Fruit fly (Drosophila melanogaster) whole organism, embryonic: Measurements from ENCODE around the gene Nost.

Experiments
- Abd-B ChIP-seq: fragments of 200-800 bp; sonication (Bioruptor generic); optimal IDR thresholded peaks from 2 replicates; lab custom pipeline; 2018; ENCODE audit warnings: missing biosample characterization, mild to moderate bottlenecking, missing genetic modification characterization, moderate library complexity
- Bgb ChIP-seq: fragments of 200-800 bp; sonication (Bioruptor generic); IDR thresholded peaks from 2 replicates; pipeline ENCODE4 v1.3.6; 2022; ENCODE audit warnings: missing biosample characterization, missing genetic modification characterization; ENCODE audit not compliant: partially characterized antibody
- BtbVII ChIP-seq: fragments of 200-800 bp; sonication (Bioruptor generic); optimal IDR thresholded peaks from 3 replicates; lab custom pipeline; 2017; ENCODE audit warnings: missing biosample characterization, mild to moderate bottlenecking, missing genetic modification characterization
- CG10321 ChIP-seq: fragments of 200-800 bp; sonication (Bioruptor generic); IDR thresholded peaks from 2 replicates; pipeline ENCODE4 v1.3.6; 2022; ENCODE audit warnings: missing biosample characterization, missing genetic modification characterization
- CG11085 ChIP-seq: fragments of 200-800 bp; sonication (Bioruptor generic); IDR thresholded peaks from 2 replicates; pipeline ENCODE4 v1.3.6; 2022; ENCODE audit warnings: missing biosample characterization, missing genetic modification characterization
- CG11093 ChIP-seq: fragments of 200-800 bp; sonication (Bioruptor generic); IDR thresholded peaks from 3 replicates; pipeline ENCODE4 v1.3.6; 2022; ENCODE audit warnings: missing biosample characterization, missing genetic modification characterization
- CG14965 ChIP-seq: fragments of 200-800 bp; sonication (Bioruptor generic); optimal IDR thresholded peaks from 2 replicates; lab custom pipeline; 2016; ENCODE audit warnings: missing biosample characterization, missing genetic modification characterization, borderline replicate concordance
- CG18476 ChIP-seq: fragments of 200-800 bp; sonication (Bioruptor generic); optimal IDR thresholded peaks from 2 replicates; lab custom pipeline; 2016; ENCODE audit warnings: missing biosample characterization, mild to moderate bottlenecking, missing genetic modification characterization
- CG18764 ChIP-seq: fragments of 200-800 bp; sonication (Bioruptor generic); optimal IDR thresholded peaks from 3 replicates; lab custom pipeline; 2016; ENCODE audit warnings: missing biosample characterization, missing genetic modification characterization
- CG2129 ChIP-seq: fragments of 200-800 bp; sonication (Bioruptor generic); IDR thresholded peaks from 2 replicates; pipeline ENCODE4 v1.3.6; 2022; ENCODE audit warnings: missing biosample characterization, missing genetic modification characterization; ENCODE audit not compliant: partially characterized antibody
- CG43689 ChIP-seq: fragments of 200-800 bp; sonication (Bioruptor generic); IDR thresholded peaks from 2 replicates; pipeline ENCODE4 v1.3.6; 2022; ENCODE audit warnings: missing biosample characterization, missing genetic modification characterization
- CG7928 ChIP-seq: fragments of 200-800 bp; sonication (Bioruptor generic); optimal IDR thresholded peaks from 2 replicates; lab custom pipeline; 2017; ENCODE audit warnings: missing biosample characterization, mild to moderate bottlenecking, missing genetic modification characterization
- CG8281 ChIP-seq: fragments of 200-800 bp; sonication (Bioruptor generic); optimal IDR thresholded peaks from 2 replicates; lab custom pipeline; 2018; ENCODE audit warnings: missing biosample characterization, mild to moderate bottlenecking, missing genetic modification characterization, moderate library complexity
- CG9797 ChIP-seq: fragments of 200-800 bp; sonication (Bioruptor generic); optimal IDR thresholded peaks from 3 replicates; lab custom pipeline; 2018; ENCODE audit warnings: missing biosample characterization, mild to moderate bottlenecking, missing genetic modification characterization
- CoRest ChIP-seq: fragments of 200-800 bp; sonication (Bioruptor generic); optimal IDR thresholded peaks from 3 replicates; lab custom pipeline; 2018; ENCODE audit warnings: missing biosample characterization, mild to moderate bottlenecking, missing genetic modification characterization, moderate library complexity
- CrebB ChIP-seq: fragments of 200-800 bp; sonication (Bioruptor generic); optimal IDR thresholded peaks from 3 replicates; lab custom pipeline; 2018; ENCODE audit warnings: missing biosample characterization, mild to moderate bottlenecking, missing genetic modification characterization
- Dip2 ChIP-seq: fragments of 200-800 bp; sonication (Bioruptor generic); IDR thresholded peaks from 2 replicates; pipeline ENCODE4 v1.3.6; 2022; ENCODE audit warnings: missing biosample characterization, missing genetic modification characterization
- Ets97D ChIP-seq: fragments of 200-800 bp; sonication (Bioruptor generic); optimal IDR thresholded peaks from 3 replicates; lab custom pipeline; 2016; ENCODE audit warnings: missing biosample characterization, missing genetic modification characterization
- Gsc ChIP-seq: fragments of 200-800 bp; sonication (Bioruptor generic); IDR thresholded peaks from 2 replicates; pipeline ENCODE4 v1.3.6; 2022; ENCODE audit warnings: missing biosample characterization, missing genetic modification characterization
- HLH4C ChIP-seq: fragments of 200-800 bp; sonication (Bioruptor generic); IDR thresholded peaks from 3 replicates; pipeline ENCODE4 v1.3.6; 2022; ENCODE audit warnings: missing biosample characterization, missing genetic modification characterization; ENCODE audit not compliant: partially characterized antibody
- MTF-1 ChIP-seq: fragments of 200-800 bp; sonication (Bioruptor generic); optimal IDR thresholded peaks from 2 replicates; lab custom pipeline; 2018; ENCODE audit warnings: missing biosample characterization, mild to moderate bottlenecking, missing genetic modification characterization, borderline replicate concordance
- Max ChIP-seq: fragments of 200-800 bp; sonication (Bioruptor generic); optimal IDR thresholded peaks from 2 replicates; lab custom pipeline; 2016; ENCODE audit warnings: missing biosample characterization, mild to moderate bottlenecking, missing genetic modification characterization
- NC2β ChIP-seq: fragments of 200-800 bp; sonication (Bioruptor generic); optimal IDR thresholded peaks from 2 replicates; lab custom pipeline; 2016; ENCODE audit warnings: missing biosample characterization, missing genetic modification characterization
- NFAT ChIP-seq: fragments of 200-800 bp; sonication (Bioruptor generic); IDR thresholded peaks from 2 replicates; pipeline ENCODE4 v1.3.6; 2022; ENCODE audit warnings: missing biosample characterization, missing genetic modification characterization
- PHDP ChIP-seq: fragments of 200-800 bp; sonication (Bioruptor generic); optimal IDR thresholded peaks from 3 replicates; lab custom pipeline; 2018; ENCODE audit warnings: missing biosample characterization, mild to moderate bottlenecking, missing genetic modification characterization, moderate library complexity
- Scr ChIP-seq: fragments of 200-800 bp; sonication (Bioruptor generic); IDR thresholded peaks from 2 replicates; pipeline ENCODE4 v1.3.6; 2022; ENCODE audit warnings: missing biosample characterization, missing genetic modification characterization; ENCODE audit not compliant: partially characterized antibody
- Spps ChIP-seq: fragments of 200-800 bp; sonication (Bioruptor generic); optimal IDR thresholded peaks from 2 replicates; lab custom pipeline; 2018; ENCODE audit warnings: missing biosample characterization, mild to moderate bottlenecking, missing genetic modification characterization
- Ssrp ChIP-seq: fragments of 200-800 bp; sonication (Bioruptor generic); optimal IDR thresholded peaks from 2 replicates; lab custom pipeline; 2018; ENCODE audit warnings: missing biosample characterization, mild to moderate bottlenecking, missing genetic modification characterization, moderate library complexity
- Stat92E ChIP-seq, 3 experiments: fragments of >200 bp in 2 of 3; fragments of 200-800 bp in 1 of 3; sonication (Bioruptor generic) in 1 of 3; optimal IDR thresholded peaks; 2 replicates each; lab custom pipeline; 2017 to 2019; ENCODE audit warnings: missing biosample characterization in 3 of 3, missing genetic modification characterization in 3 of 3, mild to moderate bottlenecking in 1 of 3, moderate library complexity in 1 of 3
- Taf1 ChIP-seq: fragments of 200-800 bp; sonication (Bioruptor generic); IDR thresholded peaks from 2 replicates; pipeline ENCODE4 v1.3.6; 2022; ENCODE audit warnings: missing biosample characterization, missing genetic modification characterization
- abd-A ChIP-seq: fragments of 200-800 bp; sonication (Bioruptor generic); optimal IDR thresholded peaks from 3 replicates; lab custom pipeline; 2019; ENCODE audit warnings: missing biosample characterization, mild to moderate bottlenecking, missing genetic modification characterization, moderate library complexity
- az2 ChIP-seq: fragments of 200-800 bp; sonication (Bioruptor generic); optimal IDR thresholded peaks from 3 replicates; lab custom pipeline; 2016; ENCODE audit warnings: missing biosample characterization, missing genetic modification characterization
- chm ChIP-seq: fragments of 200-800 bp; sonication (Bioruptor generic); IDR thresholded peaks from 2 replicates; pipeline ENCODE4 v1.3.6; 2022; ENCODE audit warnings: missing biosample characterization, missing genetic modification characterization
- danr ChIP-seq: fragments of 200-800 bp; sonication (Bioruptor generic); IDR thresholded peaks from 2 replicates; pipeline ENCODE4 v1.3.6; 2022; ENCODE audit warnings: missing biosample characterization, missing genetic modification characterization
- ham ChIP-seq: fragments of 200-800 bp; sonication (Bioruptor generic); IDR thresholded peaks from 2 replicates; pipeline ENCODE4 v1.3.6; 2022; ENCODE audit warnings: missing biosample characterization, missing genetic modification characterization
- kay ChIP-seq: fragments of 200-800 bp; sonication (Bioruptor generic); optimal IDR thresholded peaks from 2 replicates; lab custom pipeline; 2016; ENCODE audit warnings: missing biosample characterization, missing genetic modification characterization
- lab ChIP-seq: fragments of 200-800 bp; sonication (Bioruptor generic); optimal IDR thresholded peaks from 3 replicates; lab custom pipeline; 2017; ENCODE audit warnings: missing biosample characterization, missing genetic modification characterization, mild to moderate bottlenecking, moderate library complexity, missing genetic modification reagents
- mld ChIP-seq: fragments of 200-800 bp; sonication (Bioruptor generic); IDR thresholded peaks from 3 replicates; pipeline ENCODE4 v1.3.6; 2022; ENCODE audit warnings: missing biosample characterization, missing genetic modification characterization; ENCODE audit not compliant: partially characterized antibody
- odd ChIP-seq: fragments of 200-800 bp; sonication (Bioruptor generic); optimal IDR thresholded peaks from 2 replicates; lab custom pipeline; 2017; ENCODE audit warnings: missing biosample characterization, mild to moderate bottlenecking, missing genetic modification characterization
- prd ChIP-seq, 3 experiments: fragments of >200 bp in 2 of 3; fragments of 200-800 bp in 1 of 3; sonication (Bioruptor generic) in 1 of 3; optimal IDR thresholded peaks in 2 of 3; IDR thresholded peaks in 1 of 3; 2 replicates in 2 of 3; 3 replicates in 1 of 3; pipeline versions ENCODE4 v1.3.6 to Lab custom; 2017 to 2022; ENCODE audit warnings: missing biosample characterization in 1 of 3, missing genetic modification characterization in 1 of 3
- row ChIP-seq: fragments of 200-800 bp; sonication (Bioruptor generic); IDR thresholded peaks from 3 replicates; pipeline ENCODE4 v1.3.6; 2022; ENCODE audit warnings: missing biosample characterization, missing genetic modification characterization
- slou ChIP-seq: fragments of 200-800 bp; sonication (Bioruptor generic); optimal IDR thresholded peaks from 3 replicates; lab custom pipeline; 2016; ENCODE audit warnings: missing biosample characterization, missing genetic modification characterization
- sqz ChIP-seq: fragments of 200-800 bp; sonication (Bioruptor generic); optimal IDR thresholded peaks from 3 replicates; lab custom pipeline; 2018; ENCODE audit warnings: missing biosample characterization, mild to moderate bottlenecking, missing genetic modification characterization
- sr ChIP-seq: fragments of 200-800 bp; sonication (Bioruptor generic); IDR thresholded peaks from 3 replicates; pipeline ENCODE4 v1.3.6; 2022; ENCODE audit warnings: missing biosample characterization, missing genetic modification characterization
- stc ChIP-seq: fragments of 200-800 bp; sonication (Bioruptor generic); IDR thresholded peaks from 2 replicates; pipeline ENCODE4 v1.3.6; 2022; ENCODE audit warnings: missing biosample characterization, missing genetic modification characterization
- ttk ChIP-seq: fragments of 200-800 bp; sonication (Bioruptor generic); IDR thresholded peaks from 2 replicates; pipeline ENCODE4 v2.1.2; 2022; ENCODE audit warnings: missing biosample characterization, missing genetic modification characterization
- twi ChIP-seq: fragments of 200-800 bp; optimal IDR thresholded peaks from 2 replicates; lab custom pipeline; 2019; ENCODE audit warnings: missing biosample characterization, mild to moderate bottlenecking, missing genetic modification characterization, moderate library complexity
- tx ChIP-seq: fragments of 200-800 bp; sonication (Bioruptor generic); optimal IDR thresholded peaks from 2 replicates; lab custom pipeline; 2016; ENCODE audit warnings: missing biosample characterization, missing genetic modification characterization
- zfh2 ChIP-seq: fragments of 200-800 bp; sonication (Bioruptor generic); optimal IDR thresholded peaks from 2 replicates; lab custom pipeline; 2016; ENCODE audit warnings: missing biosample characterization, missing genetic modification characterization

Nost gene

dm6 chrX:9042457-9043045 is 12.5 kb downstream of the Nost start (continued):
- TF ChIP-seq Ssrp (tag; lab: Kevin White, UChicago) (no peak), CG7928 (GFP tag; lab: Kevin White, UChicago) (no peak), chm (GFP tag; lab: Robert Waterston, UW) (no peak), Scr (peak; percentile 40; the same call in 1 of the 2 replicates), az2 (GFP tag; lab: Kevin White, UChicago) (peak; percentile 17), Spps (tag; lab: Kevin White, UChicago) (no peak), CG10321 (peak; percentile 65; the same call in 1 of the 2 replicates), NC2β (GFP tag; lab: Kevin White, UChicago) (no peak), kay (GFP tag; lab: Kevin White, UChicago) (no peak), Dip2 (no peak), CG18476 (no peak), MTF-1 (GFP tag; lab: Kevin White, UChicago) (no peak), tx (no peak), prd (optimal IDR thresholded peaks at IDR 0.05; lab: Kevin White, UChicago) (no peak), prd (GFP tag; IDR thresholded peaks at IDR 0.05; lab: Robert Waterston, UW) (0 out of 3 replicates have a peak, but pooled peaks have one; percentile 30), Gsc (GFP tag; lab: Robert Waterston, UW) (no peak), ham (GFP tag; lab: Robert Waterston, UW) (no peak), lab (peak; percentile 51), danr (no peak), CG18764 (GFP tag; lab: Kevin White, UChicago) (no peak), Ets97D (GFP tag; lab: Kevin White, UChicago) (no peak), sqz (GFP tag; lab: Kevin White, UChicago) (no peak), PHDP (tag; lab: Kevin White, UChicago) (peak; percentile 22), HLH4C (GFP tag; lab: Robert Waterston, UW) (no peak), row (GFP tag; lab: Robert Waterston, UW) (no peak), NFAT (GFP tag; lab: Robert Waterston, UW) (no peak), CG11085 (GFP tag; lab: Robert Waterston, UW) (no peak), CG9797 (GFP tag; lab: Kevin White, UChicago) (no peak), Bgb (GFP tag; lab: Robert Waterston, UW) (0 out of 2 replicates have a peak, but pooled peaks have one; percentile 12), CG14965 (GFP tag; lab: Kevin White, UChicago) (no peak), sr (GFP tag; lab: Robert Waterston, UW) (no peak), Stat92E (GFP tag; optimal IDR thresholded peaks at IDR 0.05; lab: Kevin White, UChicago) (no peak), Max (GFP tag; lab: Kevin White, UChicago) (no peak), slou (GFP tag; lab: Kevin White, UChicago) (no peak), ttk (GFP tag; lab: Robert Waterston, UW) (0 out of 2 replicates have a peak, but pooled peaks have one; percentile 5), CG8281 (tag; lab: Kevin White, UChicago) (no peak), stc (GFP tag; lab: Robert Waterston, UW) (no peak), zfh2 (GFP tag; lab: Kevin White, UChicago) (no peak), CoRest (tag; lab: Kevin White, UChicago) (peak; percentile 15), CG43689 (no peak), CrebB (tag; lab: Kevin White, UChicago) (no peak), BtbVII (GFP tag; lab: Kevin White, UChicago) (no peak), abd-A (no peak), CG11093 (GFP tag; lab: Robert Waterston, UW) (no peak), CG2129 (GFP tag; lab: Robert Waterston, UW) (no peak), Taf1 (GFP tag; lab: Robert Waterston, UW) (no peak), mld (no peak), Abd-B (GFP tag; lab: Kevin White, UChicago) (no peak), twi (no peak), odd (GFP tag; lab: Kevin White, UChicago) (no peak)
